Worm (Caenorhabditis elegans): ENCODE data around the gene abt-4.

DNA sequence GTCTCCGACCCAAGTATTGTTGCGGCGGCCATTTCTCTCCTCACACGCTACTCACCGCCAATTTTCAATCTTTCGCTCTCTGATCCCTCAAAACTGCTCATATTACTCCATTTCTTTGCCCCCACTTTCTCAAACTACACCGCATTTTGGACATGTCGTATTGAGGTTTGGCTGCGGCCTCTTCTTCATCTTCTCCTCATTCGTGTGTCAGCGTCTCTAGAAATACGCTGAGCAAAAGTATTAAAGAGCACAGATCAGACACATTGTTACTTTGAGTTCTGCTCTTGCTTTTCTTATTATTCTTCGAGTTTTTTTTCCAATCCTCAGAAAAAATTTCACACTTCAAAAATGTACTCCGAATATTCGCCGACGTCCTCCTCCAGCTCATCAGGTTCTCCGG is 10.5 kb downstream of the abt-4 start:
- TF ChIP-seq elt-3 (tag; optimal IDR thresholded peaks at IDR 0.05) (no peak), nhr-76 (tag; optimal IDR thresholded peaks at IDR 0.05) (no peak), snpc-4 (tag; optimal IDR thresholded peaks at IDR 0.05) (no peak), elt-1 (tag; optimal IDR thresholded peaks at IDR 0.05) (no peak), egl-27 (tag; optimal IDR thresholded peaks at IDR 0.05) (no peak), unc-62 (GFP tag; optimal IDR thresholded peaks at IDR 0.05) (no peak), eor-1 (tag; optimal IDR thresholded peaks at IDR 0.05) (no peak), nfya-1 (tag; optimal IDR thresholded peaks at IDR 0.05; ENCODE audit: insufficient read depth) (no peak), fos-1 (tag; optimal IDR thresholded peaks at IDR 0.05) (no peak), tbx-2 (tag; optimal IDR thresholded peaks at IDR 0.05) (no peak), ZK546.5 (tag; optimal IDR thresholded peaks at IDR 0.05) (no peak), daf-12 (tag; optimal IDR thresholded peaks at IDR 0.05) (no peak), nhr-237 (tag; optimal IDR thresholded peaks at IDR 0.05) (no peak)
